Worm (Caenorhabditis elegans) whole organism, L3 larva: Measurements from ENCODE around the gene srw-76.

Experiments
- R02D3.7 ChIP-seq: fragments of 150-350 bp; optimal IDR thresholded peaks from 2 replicates; lab custom pipeline; 2014; ENCODE audit warnings: missing biosample characterization, missing genetic modification characterization
- ZK546.5 ChIP-seq: sonication (generic microtip); optimal IDR thresholded peaks from 2 replicates; lab custom pipeline; 2017; ENCODE audit warnings: missing biosample characterization, missing genetic modification characterization
- aly-2 ChIP-seq: fragments of 150-350 bp; optimal IDR thresholded peaks from 2 replicates; lab custom pipeline; 2014; ENCODE audit warnings: missing biosample characterization, missing genetic modification characterization
- ama-1 ChIP-seq: fragments of 150-350 bp; optimal IDR thresholded peaks from 2 replicates; lab custom pipeline; 2018
- ceh-16 ChIP-seq: sonication (generic microtip); optimal IDR thresholded peaks from 2 replicates; lab custom pipeline; 2017; ENCODE audit warnings: missing biosample characterization, missing genetic modification characterization
- ceh-28 ChIP-seq: fragments of 150-350 bp; optimal IDR thresholded peaks from 2 replicates; lab custom pipeline; 2014; ENCODE audit warnings: missing biosample characterization, missing genetic modification reagents, missing genetic modification characterization
- ceh-82 ChIP-seq: fragments of 150-350 bp; optimal IDR thresholded peaks from 2 replicates; lab custom pipeline; 2014; ENCODE audit warnings: missing biosample characterization, missing genetic modification characterization
- ceh-9 ChIP-seq: sonication (generic microtip); optimal IDR thresholded peaks from 2 replicates; lab custom pipeline; 2018; ENCODE audit warnings: missing biosample characterization, missing genetic modification characterization
- daf-12 ChIP-seq: fragments of 150-350 bp; optimal IDR thresholded peaks from 2 replicates; lab custom pipeline; 2014; ENCODE audit warnings: missing biosample characterization, missing genetic modification reagents, missing genetic modification characterization
- egl-5 ChIP-seq: fragments of 150-350 bp; optimal IDR thresholded peaks from 2 replicates; lab custom pipeline; 2017; ENCODE audit warnings: missing biosample characterization, missing genetic modification reagents, missing genetic modification characterization, inconsistent platforms
- elt-1 ChIP-seq: fragments of 150-350 bp; optimal IDR thresholded peaks from 2 replicates; lab custom pipeline; 2014; ENCODE audit warnings: missing biosample characterization, missing genetic modification characterization
- elt-2 ChIP-seq: sonication (generic microtip); optimal IDR thresholded peaks from 2 replicates; lab custom pipeline; 2016; ENCODE audit warnings: missing genetic modification reagents, mild to moderate bottlenecking, missing genetic modification characterization, missing compliant biosample characterization
- elt-3 ChIP-seq, 3 experiments: fragments of 150-350 bp in 1 of 3; sonication (generic microtip) in 2 of 3; optimal IDR thresholded peaks; 2 replicates in 2 of 3; 4 replicates in 1 of 3; lab custom pipeline; 2014 to 2017; ENCODE audit warnings: missing biosample characterization in 3 of 3, missing genetic modification characterization in 3 of 3
- eor-1 ChIP-seq, 2 experiments: fragments of 150-350 bp; optimal IDR thresholded peaks; 2 replicates each; lab custom pipeline; 2014 to 2018; ENCODE audit warnings: missing biosample characterization in 2 of 2, missing genetic modification characterization in 2 of 2
- fkh-10 ChIP-seq: sonication (generic microtip); optimal IDR thresholded peaks from 2 replicates; lab custom pipeline; 2017; ENCODE audit warnings: missing biosample characterization, missing genetic modification reagents, missing genetic modification characterization
- fkh-2 ChIP-seq: fragments of 150-350 bp; optimal IDR thresholded peaks from 2 replicates; lab custom pipeline; 2014; ENCODE audit warnings: missing biosample characterization, missing genetic modification reagents, missing genetic modification characterization
- fos-1 ChIP-seq: fragments of 150-350 bp; optimal IDR thresholded peaks from 2 replicates; lab custom pipeline; 2014; ENCODE audit warnings: missing biosample characterization, missing genetic modification characterization
- hmg-11 ChIP-seq: sonication (generic microtip); optimal IDR thresholded peaks from 2 replicates; lab custom pipeline; 2016; ENCODE audit warnings: missing genetic modification characterization, missing compliant biosample characterization
- jun-1 ChIP-seq: fragments of 150-350 bp; optimal IDR thresholded peaks from 2 replicates; lab custom pipeline; 2014; ENCODE audit warnings: missing biosample characterization, missing genetic modification reagents, missing genetic modification characterization
- lin-15B ChIP-seq: fragments of 150-350 bp; optimal IDR thresholded peaks from 2 replicates; lab custom pipeline; 2014; ENCODE audit warnings: missing biosample characterization, missing genetic modification characterization
- lin-39 ChIP-seq: fragments of 150-350 bp; optimal IDR thresholded peaks from 2 replicates; lab custom pipeline; 2018; ENCODE audit warnings: missing biosample characterization, missing genetic modification reagents, missing genetic modification characterization
- lsy-12 ChIP-seq: sonication (generic microtip); optimal IDR thresholded peaks from 2 replicates; lab custom pipeline; 2016; ENCODE audit warnings: mild to moderate bottlenecking, missing genetic modification characterization, missing compliant biosample characterization
- mdl-1 ChIP-seq: fragments of 150-350 bp; optimal IDR thresholded peaks from 2 replicates; lab custom pipeline; 2014; ENCODE audit warnings: missing biosample characterization, missing genetic modification characterization
- mml-1 ChIP-seq: fragments of 150-350 bp; sonication (generic microtip); optimal IDR thresholded peaks from 3 replicates; lab custom pipeline; 2014; ENCODE audit warnings: missing biosample characterization, missing genetic modification characterization
- nfya-1 ChIP-seq: sonication (generic microtip); optimal IDR thresholded peaks from 2 replicates; lab custom pipeline; 2017; ENCODE audit warnings: missing genetic modification characterization, mild to moderate bottlenecking, missing compliant biosample characterization, antibody characterized with exemption, moderate library complexity; ENCODE audit not compliant: insufficient read depth
- nhr-11 ChIP-seq: fragments of 150-350 bp; optimal IDR thresholded peaks from 2 replicates; lab custom pipeline; 2014; ENCODE audit warnings: missing biosample characterization, missing genetic modification characterization
- nhr-12 ChIP-seq: fragments of 150-350 bp; optimal IDR thresholded peaks from 2 replicates; lab custom pipeline; 2014; ENCODE audit warnings: missing biosample characterization, missing genetic modification characterization
- nhr-23 ChIP-seq: fragments of 150-350 bp; optimal IDR thresholded peaks from 2 replicates; lab custom pipeline; 2014; ENCODE audit warnings: missing biosample characterization, missing genetic modification reagents, missing genetic modification characterization
- nhr-237 ChIP-seq: fragments of 150-350 bp; optimal IDR thresholded peaks from 2 replicates; lab custom pipeline; 2014; ENCODE audit warnings: missing biosample characterization, missing genetic modification characterization
- nhr-25 ChIP-seq: sonication (generic microtip); optimal IDR thresholded peaks from 2 replicates; lab custom pipeline; 2017; ENCODE audit warnings: missing biosample characterization, missing genetic modification characterization
- nhr-28 ChIP-seq: fragments of 150-350 bp; optimal IDR thresholded peaks from 2 replicates; lab custom pipeline; 2014; ENCODE audit warnings: missing biosample characterization, missing genetic modification characterization
- nhr-43 ChIP-seq: sonication (generic microtip); optimal IDR thresholded peaks from 2 replicates; lab custom pipeline; 2016; ENCODE audit warnings: mild to moderate bottlenecking, missing genetic modification characterization, missing compliant biosample characterization; ENCODE audit not compliant: poor library complexity, severe bottlenecking
- nhr-76 ChIP-seq: fragments of 150-350 bp; sonication (generic microtip); optimal IDR thresholded peaks from 5 replicates; lab custom pipeline; 2014; ENCODE audit warnings: missing biosample characterization, missing genetic modification characterization
- nhr-77 ChIP-seq: fragments of 150-350 bp; optimal IDR thresholded peaks from 2 replicates; lab custom pipeline; 2014; ENCODE audit warnings: missing biosample characterization, missing genetic modification characterization
- pha-4 ChIP-seq: fragments of 150-350 bp; optimal IDR thresholded peaks from 2 replicates; lab custom pipeline; 2014; ENCODE audit warnings: missing biosample characterization, missing genetic modification reagents, missing genetic modification characterization
- pqm-1 ChIP-seq: fragments of 150-350 bp; optimal IDR thresholded peaks from 2 replicates; lab custom pipeline; 2017; ENCODE audit warnings: missing biosample characterization, missing genetic modification characterization, inconsistent platforms
- sea-2 ChIP-seq: fragments of 150-350 bp; sonication (generic microtip); optimal IDR thresholded peaks from 4 replicates; lab custom pipeline; 2014; ENCODE audit warnings: missing biosample characterization, missing genetic modification reagents, missing genetic modification characterization
- skn-1 ChIP-seq: fragments of 150-350 bp; optimal IDR thresholded peaks from 2 replicates; lab custom pipeline; 2014; ENCODE audit warnings: missing biosample characterization, missing genetic modification characterization
- snpc-4 ChIP-seq: fragments of 150-350 bp; optimal IDR thresholded peaks from 2 replicates; lab custom pipeline; 2014; ENCODE audit warnings: missing biosample characterization, missing genetic modification characterization
- tbx-2 ChIP-seq: sonication (generic microtip); optimal IDR thresholded peaks from 2 replicates; lab custom pipeline; 2016; ENCODE audit warnings: mild to moderate bottlenecking, missing genetic modification characterization, missing compliant biosample characterization
- unc-39 ChIP-seq: sonication (generic microtip); optimal IDR thresholded peaks from 4 replicates; lab custom pipeline; 2017; ENCODE audit warnings: missing biosample characterization, missing genetic modification characterization
- unc-62 ChIP-seq: fragments of 150-350 bp; sonication (generic microtip); optimal IDR thresholded peaks from 4 replicates; lab custom pipeline; 2014; ENCODE audit warnings: missing biosample characterization, missing genetic modification reagents, missing genetic modification characterization
- ztf-11 ChIP-seq: fragments of 150-350 bp; optimal IDR thresholded peaks from 2 replicates; lab custom pipeline; 2014; ENCODE audit warnings: missing biosample characterization, missing genetic modification characterization
- ztf-4 ChIP-seq: fragments of 150-350 bp; optimal IDR thresholded peaks from 2 replicates; lab custom pipeline; 2014; ENCODE audit warnings: missing biosample characterization, missing genetic modification characterization

Gene srw-76

ce11 chrV:16593792-16594059 lies 44.4 kb downstream of the srw-76 start:
- TF ChIP-seq pha-4 (tag; lab: Kevin White, UChicago) (no peak), skn-1 (no peak), ceh-82 (tag; lab: Kevin White, UChicago) (no peak), ZK546.5 (tag; lab: Kevin White, UChicago) (no peak), nhr-23 (tag; lab: Kevin White, UChicago) (no peak), nfya-1 (no peak), tbx-2 (no peak), fkh-10 (GFP tag; lab: Kevin White, UChicago) (no peak), nhr-76 (tag; lab: Kevin White, UChicago) (no peak), lin-39 (tag; lab: Kevin White, UChicago) (no peak), ceh-9 (tag; lab: Kevin White, UChicago) (no peak), nhr-43 (tag; lab: Kevin White, UChicago) (no peak), elt-2 (tag; lab: Kevin White, UChicago) (no peak)

DNA sequence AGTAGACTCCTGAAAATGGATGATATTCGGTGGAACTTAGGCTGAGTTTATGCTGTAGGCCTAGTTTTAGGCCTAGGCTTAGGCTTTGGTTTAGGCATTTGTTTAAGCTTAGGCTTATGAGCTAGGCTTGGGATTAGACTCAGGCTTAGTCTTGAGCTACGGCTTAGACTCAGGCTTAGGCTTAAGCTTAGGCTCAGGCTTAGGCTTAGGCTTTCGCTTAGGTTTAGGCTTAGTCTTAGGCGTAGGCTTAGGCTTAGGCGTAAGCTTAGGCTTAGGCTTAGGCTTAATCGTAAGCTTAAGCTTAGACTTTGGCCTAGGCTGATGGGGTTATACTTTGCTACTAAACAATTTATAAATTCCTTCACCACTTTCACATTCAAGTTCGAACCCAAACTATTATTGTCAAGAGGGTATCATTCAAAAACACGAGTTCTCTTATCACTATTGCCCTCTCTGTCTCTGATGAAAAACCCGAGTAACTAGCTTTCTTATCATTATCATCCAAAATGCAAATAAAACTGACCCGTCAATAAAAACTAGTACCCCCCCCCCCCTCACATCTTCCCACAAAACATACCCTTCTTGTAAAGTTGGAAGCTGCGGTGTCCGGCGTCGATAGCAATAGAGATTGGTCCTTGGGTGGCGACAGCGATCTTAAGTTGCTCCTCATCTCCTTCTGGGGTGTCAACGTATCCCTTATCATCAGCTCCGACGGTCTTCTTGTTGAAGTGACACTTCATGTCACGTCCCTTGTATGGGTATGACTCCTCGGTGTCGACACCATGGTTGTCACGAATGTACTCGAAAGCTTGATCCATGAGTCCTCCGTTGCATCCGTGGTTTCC lies 44.9 kb downstream of the srw-76 start:
- TF ChIP-seq ceh-9 (tag; lab: Kevin White, UChicago), result no peak
- TF ChIP-seq elt-2 (tag; lab: Kevin White, UChicago), result peak; percentile 82
- peak; percentile 55 for TF ChIP-seq ama-1 (lab: Kevin White, UChicago)
- no peak for TF ChIP-seq ceh-16 (tag; lab: Kevin White, UChicago)
- TF ChIP-seq fkh-2 (tag; lab: Kevin White, UChicago), result no peak
- peak; percentile 30 for TF ChIP-seq pha-4 (tag; lab: Kevin White, UChicago)
- peak; percentile 44 for TF ChIP-seq pqm-1 (tag; lab: Kevin White, UChicago)
- no peak for TF ChIP-seq unc-62
- peak; percentile 56 for TF ChIP-seq nhr-43 (tag; lab: Kevin White, UChicago)
- no peak for TF ChIP-seq egl-5 (tag; lab: Kevin White, UChicago)
- TF ChIP-seq mml-1 (tag; lab: Kevin White, UChicago), result no peak

ce11 chrV:16591992-16592798 lies 45.9 kb downstream of the srw-76 start, which contains the start of gene srh-269:
Gene srh-269 (minus strand): TSS chrV:16592042.
- TF ChIP-seq nhr-12 (no peak), nhr-28 (tag; lab: Kevin White, UChicago) (no peak), pqm-1 (tag; lab: Kevin White, UChicago) (peak; percentile 32), nhr-76 (tag; lab: Kevin White, UChicago) (no peak), snpc-4 (tag; lab: Kevin White, UChicago) (peak; percentile 47), ZK546.5 (tag; lab: Kevin White, UChicago) (no peak), unc-62 (no peak), nfya-1 (peak; percentile 46), elt-3 (tag; optimal IDR thresholded peaks at IDR 0.05; lab: Kevin White, UChicago) (no peak), elt-2 (tag; lab: Kevin White, UChicago) (peak; percentile 61), fkh-2 (tag; lab: Kevin White, UChicago) (no peak), ztf-11 (tag; lab: Kevin White, UChicago) (no peak), unc-39 (no peak), aly-2 (tag; lab: Kevin White, UChicago) (no peak), nhr-25 (tag; lab: Kevin White, UChicago) (no peak), mdl-1 (no peak), hmg-11 (tag; lab: Kevin White, UChicago) (peak; percentile 85), jun-1 (tag; lab: Kevin White, UChicago) (peak; percentile 18), eor-1 (tag; optimal IDR thresholded peaks at IDR 0.05; lab: Kevin White, UChicago) (no peak), R02D3.7 (tag; lab: Kevin White, UChicago) (no peak), lin-39 (tag; lab: Kevin White, UChicago) (peak; percentile 41), lin-15B (no peak), fkh-10 (GFP tag; lab: Kevin White, UChicago) (no peak), nhr-237 (tag; lab: Kevin White, UChicago) (no peak), ceh-28 (no peak), mml-1 (tag; lab: Kevin White, UChicago) (no peak), elt-1 (tag; lab: Kevin White, UChicago) (no peak), nhr-43 (tag; lab: Kevin White, UChicago) (peak; percentile 71), sea-2 (no peak), nhr-23 (tag; lab: Kevin White, UChicago) (no peak), lsy-12 (tag; lab: Kevin White, UChicago) (peak; percentile 67), ztf-4 (tag; lab: Kevin White, UChicago) (peak; percentile 56), fos-1 (tag; lab: Kevin White, UChicago) (peak; percentile 68), nhr-11 (tag; lab: Kevin White, UChicago) (no peak), daf-12 (tag; lab: Kevin White, UChicago) (no peak), ama-1 (lab: Kevin White, UChicago) (peak; percentile 95), pha-4 (tag; lab: Kevin White, UChicago) (no peak), nhr-77 (tag; lab: Kevin White, UChicago) (no peak), ceh-82 (tag; lab: Kevin White, UChicago) (no peak), skn-1 (no peak)
